Worm (Caenorhabditis elegans) whole organism, young adult: ENCODE data around the gene ntc-1.

ENCODE experiments used
- F55B11.4 ChIP-seq: sonication (generic microtip); optimal IDR thresholded peaks from 2 replicates; lab custom pipeline; 2016; ENCODE audit warnings: missing compliant biosample characterization, missing genetic modification characterization, borderline replicate concordance; ENCODE audit not compliant: insufficient read depth
- Y53F4B.3 ChIP-seq: fragments of 200-800 bp; sonication (Bioruptor generic); IDR thresholded peaks from 2 replicates; pipeline ENCODE4 v1.3.6; 2022; ENCODE audit warnings: missing genetic modification reagents, missing genetic modification characterization, missing compliant biosample characterization
- ceh-79 ChIP-seq: sonication (generic microtip); optimal IDR thresholded peaks from 2 replicates; lab custom pipeline; 2017; ENCODE audit warnings: mild to moderate bottlenecking, missing genetic modification characterization, missing compliant biosample characterization
- lin-40 ChIP-seq: sonication (generic microtip); optimal IDR thresholded peaks from 2 replicates; lab custom pipeline; 2016; ENCODE audit warnings: missing genetic modification characterization, mild to moderate bottlenecking, missing compliant biosample characterization, missing genotype, missing genetic modification reagents
- lsy-27 ChIP-seq: sonication (generic microtip); optimal IDR thresholded peaks from 2 replicates; lab custom pipeline; 2017; ENCODE audit warnings: missing genetic modification characterization, mild to moderate bottlenecking, missing compliant biosample characterization, antibody characterized with exemption, missing genotype, borderline replicate concordance; ENCODE audit not compliant: insufficient read depth
- rec-8 ChIP-seq, 2 experiments: sonication (generic microtip); optimal IDR thresholded peaks; 2 replicates each; lab custom pipeline; 2016; ENCODE audit warnings: mild to moderate bottlenecking in 2 of 2, missing genetic modification characterization in 2 of 2, missing genetic modification reagents in 2 of 2, missing genotype in 2 of 2, missing biosample characterization in 1 of 2, missing compliant biosample characterization in 1 of 2, moderate library complexity in 1 of 2
- repo-1 ChIP-seq: sonication (generic microtip); optimal IDR thresholded peaks from 2 replicates; lab custom pipeline; 2017; ENCODE audit warnings: mild to moderate bottlenecking, missing genetic modification characterization, missing compliant biosample characterization
- snpc-4 ChIP-seq, 5 experiments: fragments of 150-350 bp in 1 of 5; sonication (generic microtip) in 4 of 5; optimal IDR thresholded peaks; 2 replicates each; lab custom pipeline; 2014 to 2018; ENCODE audit warnings: missing genetic modification characterization in 5 of 5, missing biosample characterization in 3 of 5, antibody characterized with exemption in 2 of 5, mild to moderate bottlenecking in 2 of 5, missing compliant biosample characterization in 2 of 5, missing genotype in 2 of 5, moderate library complexity in 2 of 5, missing genetic modification reagents in 1 of 5
- zfh-2 ChIP-seq: fragments of 200-800 bp; sonication (Bioruptor generic); conservative IDR thresholded peaks from 2 replicates; pipeline ENCODE4 v1.3.6; 2022; ENCODE audit warnings: missing genetic modification reagents, missing genetic modification characterization, missing compliant biosample characterization

DNA sequence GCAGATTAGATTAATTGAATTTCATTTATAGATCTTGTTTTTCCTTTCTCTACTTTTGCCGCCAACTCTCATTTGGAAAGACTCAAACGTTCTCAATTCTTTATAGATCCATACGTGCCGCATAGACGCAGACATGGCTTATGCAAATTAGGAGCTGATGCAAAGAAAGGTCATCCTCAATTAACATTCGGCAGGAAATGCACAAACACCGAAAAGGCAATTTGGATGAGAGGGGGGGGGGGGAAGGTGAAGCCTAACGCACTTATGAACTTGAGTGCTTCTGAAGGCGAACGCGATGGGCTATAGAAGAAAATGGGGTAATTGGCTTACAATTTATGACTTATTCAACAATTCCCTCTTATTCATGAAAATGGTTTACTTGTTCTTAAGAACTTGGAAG is 3.7 kb downstream of the ntc-1 start:
- TF ChIP-seq rec-8 (tag; optimal IDR thresholded peaks at IDR 0.05; lab: Kevin White, UChicago) (no peak), snpc-4 (GFP tag; optimal IDR thresholded peaks at IDR 0.05; lab: Kevin White, UChicago) (no peak), snpc-4 (tag; optimal IDR thresholded peaks at IDR 0.05; lab: Kevin White, UChicago) (no peak), zfh-2 (GFP tag; lab: Robert Waterston, UW) (no peak), repo-1 (tag; lab: Kevin White, UChicago) (no peak), lsy-27 (no peak), Y53F4B.3 (GFP tag; lab: Robert Waterston, UW) (no peak), lin-40 (no peak), ceh-79 (tag; lab: Kevin White, UChicago) (no peak), F55B11.4 (no peak)
